Fruit fly (Drosophila melanogaster) whole organism, wandering third instar larva: ENCODE data around the gene Pez.

Experiments used
- Abd-B ChIP-seq: fragments of >200 bp; optimal IDR thresholded peaks from 2 replicates; lab custom pipeline; 2017; ENCODE audit warnings: missing biosample characterization, missing genetic modification characterization
- CG9705 ChIP-seq: fragments of 200-800 bp; sonication (Bioruptor generic); optimal IDR thresholded peaks from 2 replicates; lab custom pipeline; 2018; ENCODE audit warnings: missing biosample characterization, mild to moderate bottlenecking, missing genetic modification characterization
- Dfd ChIP-seq: fragments of >200 bp; optimal IDR thresholded peaks from 2 replicates; lab custom pipeline; 2017; ENCODE audit warnings: missing biosample characterization, missing genetic modification characterization
- Dif ChIP-seq: fragments of 200-275, 200-300 bp; sonication (Bioruptor generic); optimal IDR thresholded peaks from 2 replicates; lab custom pipeline; 2018; ENCODE audit warnings: missing biosample characterization, missing genetic modification characterization; ENCODE audit not compliant: partially characterized antibody
- HLH106 ChIP-seq: fragments of 200-800 bp; optimal IDR thresholded peaks from 3 replicates; lab custom pipeline; 2019; ENCODE audit warnings: missing biosample characterization, mild to moderate bottlenecking, missing genetic modification characterization, moderate library complexity
- Hnf4 ChIP-seq: fragments of 200-800 bp; sonication (Bioruptor generic); optimal IDR thresholded peaks from 2 replicates; lab custom pipeline; 2016; ENCODE audit warnings: missing biosample characterization, mild to moderate bottlenecking, missing genetic modification characterization
- Hr78 ChIP-seq: fragments of >200 bp; optimal IDR thresholded peaks from 2 replicates; lab custom pipeline; 2017; ENCODE audit warnings: missing biosample characterization, missing genetic modification characterization
- Hr83 ChIP-seq: fragments of 200-300 bp; sonication (Bioruptor generic); optimal IDR thresholded peaks from 2 replicates; lab custom pipeline; 2016; ENCODE audit warnings: missing biosample characterization, mild to moderate bottlenecking, missing genetic modification characterization, moderate library complexity; ENCODE audit not compliant: poor library complexity, severe bottlenecking
- Jra ChIP-seq: sonication (Bioruptor generic); optimal IDR thresholded peaks from 2 replicates; lab custom pipeline; 2016; ENCODE audit warnings: missing biosample characterization, missing genetic modification characterization
- Mio ChIP-seq: sonication (Bioruptor generic); optimal IDR thresholded peaks from 2 replicates; lab custom pipeline; 2016; ENCODE audit warnings: missing biosample characterization, missing genetic modification characterization
- Myc ChIP-seq: fragments of >200 bp; optimal IDR thresholded peaks from 2 replicates; lab custom pipeline; 2017
- N ChIP-seq: fragments of >200 bp; optimal IDR thresholded peaks from 2 replicates; lab custom pipeline; 2018; ENCODE audit warnings: missing biosample characterization, missing external identifiers, missing genetic modification characterization
- OdsH ChIP-seq: fragments of 200-800 bp; sonication (Bioruptor generic); optimal IDR thresholded peaks from 2 replicates; lab custom pipeline; 2016; ENCODE audit warnings: missing biosample characterization, mild to moderate bottlenecking, missing genetic modification characterization
- Rel ChIP-seq, 2 experiments: fragments of 200-800 bp; sonication (Bioruptor generic) in 1 of 2; optimal IDR thresholded peaks; 2 replicates in 1 of 2; 3 replicates in 1 of 2; lab custom pipeline; 2016 to 2019; ENCODE audit warnings: mild to moderate bottlenecking in 2 of 2, missing biosample characterization in 2 of 2, missing genetic modification characterization in 2 of 2, moderate library complexity in 1 of 2
- Sp1 ChIP-seq: fragments of 200-800 bp; sonication (Bioruptor generic); optimal IDR thresholded peaks from 3 replicates; lab custom pipeline; 2019; ENCODE audit warnings: missing biosample characterization, mild to moderate bottlenecking, missing genetic modification characterization, moderate library complexity
- Vsx2 ChIP-seq: fragments of 200-300, 225-300 bp; sonication (Bioruptor generic); optimal IDR thresholded peaks from 2 replicates; lab custom pipeline; 2018; ENCODE audit warnings: missing biosample characterization, missing genetic modification characterization; ENCODE audit not compliant: partially characterized antibody
- br ChIP-seq: fragments of 200-800 bp; sonication (Bioruptor generic); optimal IDR thresholded peaks from 2 replicates; lab custom pipeline; 2016; ENCODE audit warnings: missing biosample characterization, missing genetic modification characterization
- brk ChIP-seq: fragments of 200-800 bp; sonication (Bioruptor generic); optimal IDR thresholded peaks from 2 replicates; lab custom pipeline; 2016; ENCODE audit warnings: missing biosample characterization, mild to moderate bottlenecking, missing genetic modification characterization
- dl ChIP-seq, 2 experiments: fragments of 175-275, 200-275 bp in 1 of 2; fragments of 200-275 bp in 1 of 2; sonication (Bioruptor generic); optimal IDR thresholded peaks; lab custom pipeline; 2018; ENCODE audit warnings: mild to moderate bottlenecking in 2 of 2, missing biosample characterization in 2 of 2, missing genetic modification characterization in 2 of 2, moderate library complexity in 2 of 2; ENCODE audit not compliant: partially characterized antibody in 2 of 2, insufficient read depth in 1 of 2
- dmrt93B ChIP-seq: fragments of 200-800 bp; sonication (Bioruptor generic); optimal IDR thresholded peaks from 2 replicates; lab custom pipeline; 2018; ENCODE audit warnings: missing biosample characterization, mild to moderate bottlenecking, missing genetic modification characterization
- dsf ChIP-seq: sonication (Bioruptor generic); optimal IDR thresholded peaks from 2 replicates; lab custom pipeline; 2016; ENCODE audit warnings: missing biosample characterization, missing genetic modification characterization, borderline replicate concordance
- ey ChIP-seq: fragments of 200-800 bp; sonication (Bioruptor generic); optimal IDR thresholded peaks from 2 replicates; lab custom pipeline; 2016; ENCODE audit warnings: missing biosample characterization, missing genetic modification characterization
- foxo ChIP-seq, 2 experiments: fragments of 200-800 bp; sonication (Bioruptor generic); optimal IDR thresholded peaks; 2 replicates in 1 of 2; 3 replicates in 1 of 2; lab custom pipeline; 2016 to 2017; ENCODE audit warnings: missing biosample characterization in 2 of 2, missing genetic modification characterization in 2 of 2
- fru ChIP-seq: fragments of 200-800 bp; sonication (Bioruptor generic); optimal IDR thresholded peaks from 3 replicates; lab custom pipeline; 2016; ENCODE audit warnings: missing biosample characterization, mild to moderate bottlenecking, missing genetic modification characterization
- h ChIP-seq: fragments of 200-800 bp; sonication (Bioruptor generic); optimal IDR thresholded peaks from 3 replicates; lab custom pipeline; 2016; ENCODE audit warnings: missing biosample characterization, mild to moderate bottlenecking, missing genetic modification characterization
- psq ChIP-seq: fragments of 200-800 bp; sonication (Bioruptor generic); optimal IDR thresholded peaks from 3 replicates; lab custom pipeline; 2017; ENCODE audit warnings: missing biosample characterization, mild to moderate bottlenecking, missing genetic modification characterization, moderate library complexity
- rgr ChIP-seq: fragments of 200-800 bp; sonication (Bioruptor generic); optimal IDR thresholded peaks from 3 replicates; lab custom pipeline; 2016; ENCODE audit warnings: missing biosample characterization, mild to moderate bottlenecking, missing genetic modification characterization
- sv ChIP-seq: fragments of 200-800 bp; sonication (Bioruptor generic); optimal IDR thresholded peaks from 3 replicates; lab custom pipeline; 2016; ENCODE audit warnings: missing biosample characterization, missing genetic modification characterization
- tai ChIP-seq: sonication (Bioruptor generic); optimal IDR thresholded peaks from 2 replicates; lab custom pipeline; 2016; ENCODE audit warnings: missing biosample characterization, missing genetic modification characterization
- woc ChIP-seq: sonication (Bioruptor generic); optimal IDR thresholded peaks from 2 replicates; lab custom pipeline; 2016; ENCODE audit warnings: missing biosample characterization, mild to moderate bottlenecking, missing genetic modification characterization

Pez gene

DNA sequence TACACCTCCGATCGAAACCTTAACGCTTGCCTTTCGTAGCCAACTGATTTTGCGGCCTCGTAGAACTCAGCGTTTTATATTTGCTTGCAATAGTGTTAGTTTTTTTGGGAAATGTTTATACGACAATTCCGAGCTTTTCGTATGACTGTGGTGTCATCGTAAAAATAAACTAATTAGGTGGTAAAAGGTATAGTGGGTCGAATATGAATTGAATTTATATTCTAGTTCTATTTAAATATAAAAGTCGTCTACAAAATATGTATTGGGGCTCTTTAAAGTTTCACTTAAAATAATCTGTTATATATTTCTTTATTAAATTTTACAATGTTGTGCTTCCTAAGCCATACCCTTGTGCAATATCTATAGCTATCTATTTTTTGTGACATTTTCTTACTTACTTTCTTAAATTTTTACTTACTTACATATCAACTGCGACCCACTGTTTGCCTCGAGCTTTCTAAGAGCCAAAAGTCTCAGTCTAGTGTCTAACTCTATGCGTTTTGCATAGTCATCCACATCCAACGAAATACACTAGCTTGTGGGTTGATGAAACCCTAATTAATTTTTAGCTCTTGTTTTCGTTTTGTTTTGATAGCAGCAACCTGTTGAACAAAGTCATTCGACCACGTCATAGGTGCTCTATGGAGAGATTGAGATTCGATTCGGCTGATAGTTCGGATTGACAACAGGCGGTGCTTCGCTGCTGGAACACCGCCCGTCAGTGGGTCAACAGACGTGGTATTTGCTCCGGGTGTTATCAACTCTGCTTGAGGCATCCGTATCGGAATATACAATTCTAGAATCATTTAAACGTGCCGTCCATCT lies 12.7 kb upstream of the Pez start, which contains the start of gene CG9498:
Gene CG9498 (minus strand): TSS at position 51 of the 825 bp plus-strand sequence.
- peak; percentile 24 for TF ChIP-seq sv
- TF ChIP-seq foxo (GFP tag; optimal IDR thresholded peaks at IDR 0.05; lab: Kevin White, UChicago), result peak in 1 of 2 experiments; percentile 74
- TF ChIP-seq Vsx2 (GFP tag; lab: Kevin White, UChicago), result peak; percentile 37
- TF ChIP-seq fru, result peak; percentile 22
- TF ChIP-seq HLH106 (tag; lab: Kevin White, UChicago), result peak; percentile 0
- peak; percentile 47 for TF ChIP-seq OdsH (GFP tag; lab: Kevin White, UChicago)
- no peak for TF ChIP-seq woc (GFP tag; lab: Kevin White, UChicago)
- TF ChIP-seq N (GFP tag; lab: Kevin White, UChicago), result no peak

DNA sequence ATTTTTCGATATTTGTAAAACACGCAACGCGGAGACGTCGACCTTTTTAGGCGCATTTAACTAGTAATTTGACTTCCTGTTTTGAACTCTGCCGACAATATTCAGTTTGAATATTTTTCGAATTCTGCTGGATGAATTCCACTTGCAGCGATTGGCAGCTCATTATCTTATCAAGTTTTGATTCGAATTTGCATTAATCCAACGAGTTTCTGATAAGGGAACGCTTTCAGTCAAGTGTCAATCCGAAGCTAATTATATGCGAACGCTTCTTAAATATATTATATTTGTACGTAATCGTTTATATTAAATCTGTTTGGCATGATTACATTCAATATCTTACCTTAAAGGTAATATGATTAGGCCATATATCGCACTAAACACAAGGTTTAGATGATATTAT lies 9.9 kb upstream of the Pez start, which contains the start of gene CG9497:
Gene CG9497 (minus strand): TSS at position 101 of the 400 bp plus-strand sequence.
- TF ChIP-seq Hr78 (GFP tag; lab: Kevin White, UChicago) (no peak), Dif (GFP tag; lab: Kevin White, UChicago) (no peak), CG9705 (GFP tag; lab: Kevin White, UChicago) (no peak), Hnf4 (GFP tag; lab: Kevin White, UChicago) (no peak), Sp1 (no peak), Mio (GFP tag; lab: Kevin White, UChicago) (no peak), Jra (GFP tag; lab: Kevin White, UChicago) (no peak), Dfd (GFP tag; lab: Kevin White, UChicago) (no peak)
- TF ChIP-seq, all 38 proteins: peak for 0

DNA sequence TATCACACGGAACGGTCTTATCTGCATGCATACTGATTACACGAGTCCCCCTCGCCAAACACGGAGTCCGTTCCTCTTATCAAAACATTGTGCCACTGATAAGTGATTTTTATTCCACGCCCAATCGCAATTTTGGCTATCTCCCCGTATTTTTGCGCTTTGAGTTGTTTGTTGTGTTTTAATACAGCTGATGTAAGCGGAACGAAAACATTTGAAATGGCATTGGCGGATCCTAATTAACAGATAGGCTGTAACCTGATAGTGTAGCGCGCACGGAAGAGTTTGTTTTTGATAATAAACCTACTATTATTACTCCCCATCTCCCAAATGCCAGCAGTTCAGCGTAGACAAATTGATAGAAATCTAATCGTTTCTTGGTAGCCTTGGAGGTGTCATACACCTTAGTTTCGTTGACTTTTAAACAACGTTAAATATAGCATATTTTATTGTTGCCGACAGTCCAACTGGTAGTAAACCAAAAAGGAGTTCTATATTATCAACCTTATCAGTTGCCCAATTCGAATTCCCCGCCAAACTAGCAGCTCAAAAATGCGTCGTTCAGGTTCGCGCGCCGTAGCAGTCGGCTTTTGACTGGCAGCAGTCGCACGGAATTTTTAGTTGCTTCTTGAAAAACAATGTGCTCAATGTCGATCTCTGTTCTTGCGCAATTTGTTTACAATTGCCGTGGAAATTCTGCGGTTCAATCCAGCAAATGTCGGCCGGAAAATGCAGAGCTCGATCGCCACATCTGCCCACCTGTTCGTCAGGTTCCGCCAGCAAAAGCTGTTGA lies 4.8 kb upstream of the Pez start:
- TF ChIP-seq Rel (GFP tag; optimal IDR thresholded peaks at IDR 0.05; lab: Kevin White, UChicago), result no peak
- peak; percentile 37 for TF ChIP-seq Rel (tag; optimal IDR thresholded peaks at IDR 0.05; lab: Kevin White, UChicago)
- no peak for TF ChIP-seq br (GFP tag; lab: Kevin White, UChicago)
- TF ChIP-seq Myc (lab: Kevin White, UChicago), result no peak
- TF ChIP-seq Abd-B (GFP tag; lab: Kevin White, UChicago), result no peak
- peak in 1 of 2 experiments; percentile 18 for TF ChIP-seq dl (GFP tag; optimal IDR thresholded peaks at IDR 0.05; lab: Kevin White, UChicago; ENCODE audit: insufficient read depth in 1 of 2, partially characterized antibody in 2 of 2)
- TF ChIP-seq brk (GFP tag; lab: Kevin White, UChicago), result no peak
- no peak for TF ChIP-seq ey (GFP tag; lab: Kevin White, UChicago)
- peak; percentile 5 for TF ChIP-seq Dif (GFP tag; lab: Kevin White, UChicago)
- no peak for TF ChIP-seq tai (GFP tag; lab: Kevin White, UChicago)
- TF ChIP-seq psq (GFP tag; lab: Kevin White, UChicago), result peak; percentile 29
- peak; percentile 15 for TF ChIP-seq h (GFP tag; lab: Kevin White, UChicago)
- TF ChIP-seq Dfd (GFP tag; lab: Kevin White, UChicago), result no peak
- TF ChIP-seq Vsx2 (GFP tag; lab: Kevin White, UChicago), result no peak
- peak; percentile 51 for TF ChIP-seq Hr83 (GFP tag; lab: Kevin White, UChicago)
- TF ChIP-seq dmrt93B (GFP tag; lab: Kevin White, UChicago), result no peak
- TF ChIP-seq N (GFP tag; lab: Kevin White, UChicago), result no peak
- no peak for TF ChIP-seq dsf
- no peak for TF ChIP-seq woc (GFP tag; lab: Kevin White, UChicago)

DNA sequence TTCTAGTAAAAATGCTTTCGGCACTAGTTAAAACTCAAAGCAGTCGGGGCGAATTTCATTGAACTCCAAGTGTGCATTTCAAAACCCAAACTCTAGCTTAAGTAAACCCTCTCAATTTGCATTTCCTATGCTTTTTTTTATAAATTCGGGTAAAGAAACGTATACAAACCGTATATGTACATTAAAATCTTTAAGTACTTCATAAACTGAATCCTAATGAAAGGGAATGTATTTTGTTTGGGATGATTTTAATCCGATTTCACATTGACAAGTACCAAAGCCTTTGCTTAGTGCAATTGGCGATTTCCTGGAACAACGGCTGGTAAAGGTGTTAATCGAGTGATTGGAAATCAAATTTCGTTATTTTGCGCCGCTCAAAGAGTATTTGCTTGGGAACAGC lies 2.8 kb upstream of the Pez start:
- TF ChIP-seq Rel (GFP tag; optimal IDR thresholded peaks at IDR 0.05; lab: Kevin White, UChicago) (no peak), Rel (tag; optimal IDR thresholded peaks at IDR 0.05; lab: Kevin White, UChicago) (no peak), Hr78 (GFP tag; lab: Kevin White, UChicago) (no peak), Mio (GFP tag; lab: Kevin White, UChicago) (no peak), rgr (GFP tag; lab: Kevin White, UChicago) (no peak), psq (GFP tag; lab: Kevin White, UChicago) (no peak)
